Worm (Caenorhabditis elegans): ENCODE measurements around the gene srj-21.

srj-21 gene

DNA sequence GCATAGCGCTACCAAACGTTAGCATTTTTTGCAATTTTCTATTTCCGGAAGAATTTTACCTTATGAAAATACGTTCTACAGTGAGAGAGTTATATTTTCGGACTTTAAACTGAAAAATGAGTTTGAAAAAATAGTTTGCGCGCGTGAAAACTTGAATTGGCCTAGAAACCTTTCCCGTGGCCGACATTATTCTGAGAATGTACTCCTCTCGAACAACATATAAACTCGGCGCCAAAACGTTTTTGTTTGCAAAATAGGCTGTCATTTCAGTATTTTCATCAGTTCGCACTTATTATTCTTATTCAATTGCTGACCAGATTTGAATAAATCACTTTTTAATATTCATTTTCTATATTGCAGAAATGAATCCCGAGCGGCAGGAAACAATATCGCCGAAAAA is 8.4 kb upstream of the srj-21 start, which contains the start of the genes mre-11 and wdr-5.3:
mre-11 (minus strand) TSS at position 113 of the 400 bp plus-strand sequence.
wdr-5.3 (plus strand) TSS at position 361 of the 400 bp plus-strand sequence.
- TF ChIP-seq gmeb-1 (tag; optimal IDR thresholded peaks at IDR 0.05), result peak; percentile 80
- no peak for TF ChIP-seq unc-39 (tag; optimal IDR thresholded peaks at IDR 0.05)
- peak; percentile 89 for TF ChIP-seq sma-9 (GFP tag; optimal IDR thresholded peaks at IDR 0.05)
- TF ChIP-seq sma-9 (tag; optimal IDR thresholded peaks at IDR 0.05), result no peak
- TF ChIP-seq mab-5 (tag; optimal IDR thresholded peaks at IDR 0.05), result no peak
- no peak for TF ChIP-seq ceh-82 (tag; optimal IDR thresholded peaks at IDR 0.05)
- TF ChIP-seq nhr-6 (tag; optimal IDR thresholded peaks at IDR 0.05), result peak; percentile 40
- no peak for TF ChIP-seq mbf-1 (tag; optimal IDR thresholded peaks at IDR 0.05)
- no peak for TF ChIP-seq ama-1 (optimal IDR thresholded peaks at IDR 0.05)
- peak; percentile 27 for TF ChIP-seq snpc-4 (tag; optimal IDR thresholded peaks at IDR 0.05)
- no peak for TF ChIP-seq aly-2 (tag; optimal IDR thresholded peaks at IDR 0.05)
- TF ChIP-seq Y55F3AM.14 (GFP tag; optimal IDR thresholded peaks at IDR 0.05), result no peak
- TF ChIP-seq lsy-2 (tag; optimal IDR thresholded peaks at IDR 0.05), result peak in 1 of 2 experiments; percentile 8
- peak; percentile 67 for TF ChIP-seq F13H6.1 (tag; optimal IDR thresholded peaks at IDR 0.05)
- peak; percentile 64 for TF ChIP-seq sma-3 (GFP tag; optimal IDR thresholded peaks at IDR 0.05)
- peak; percentile 78 for TF ChIP-seq crh-2 (tag; optimal IDR thresholded peaks at IDR 0.05)
- no peak for TF ChIP-seq alr-1 (tag; optimal IDR thresholded peaks at IDR 0.05)
- TF ChIP-seq nhr-10 (tag; optimal IDR thresholded peaks at IDR 0.05), result no peak
- no peak for TF ChIP-seq skn-1 (tag; optimal IDR thresholded peaks at IDR 0.05)
- no peak for TF ChIP-seq nhr-237 (tag; optimal IDR thresholded peaks at IDR 0.05)
- TF ChIP-seq lin-11 (tag; optimal IDR thresholded peaks at IDR 0.05), result peak; percentile 32
- TF ChIP-seq nhr-129 (tag; optimal IDR thresholded peaks at IDR 0.05), result peak; percentile 18
- peak in 1 of 2 experiments; percentile 16 for TF ChIP-seq mdl-1 (tag; optimal IDR thresholded peaks at IDR 0.05)
- TF ChIP-seq elt-1 (tag; optimal IDR thresholded peaks at IDR 0.05), result no peak
- TF ChIP-seq C34F6.9 (tag; optimal IDR thresholded peaks at IDR 0.05), result peak; percentile 69
- no peak for TF ChIP-seq egl-27 (tag; optimal IDR thresholded peaks at IDR 0.05)
- TF ChIP-seq nhr-21 (tag; optimal IDR thresholded peaks at IDR 0.05), result no peak

- TF ChIP-seq ztf-11 (tag; optimal IDR thresholded peaks at IDR 0.05) (no peak), sem-4 (tag; optimal IDR thresholded peaks at IDR 0.05) (no peak), ama-1 (optimal IDR thresholded peaks at IDR 0.05) (no peak), sma-9 (GFP tag; optimal IDR thresholded peaks at IDR 0.05) (no peak), sma-9 (tag; optimal IDR thresholded peaks at IDR 0.05) (no peak)
Measured at ce11 chrV:10741357-10741756, 3.8 kb upstream of the srj-21 start, which contains the start of gene ZC302.3. Gene ZC302.3, minus strand, starts transcription at chrV:10741457.

ce11 chrV:10743649-10744048 is 1.5 kb upstream of the srj-21 start, which contains the start of gene srj-22:
Gene srj-22, minus strand, starts transcription at chrV:10743749.
- TF ChIP-seq mab-5 (tag; optimal IDR thresholded peaks at IDR 0.05), result no peak
- no peak for TF ChIP-seq nhr-10 (tag; optimal IDR thresholded peaks at IDR 0.05)

DNA sequence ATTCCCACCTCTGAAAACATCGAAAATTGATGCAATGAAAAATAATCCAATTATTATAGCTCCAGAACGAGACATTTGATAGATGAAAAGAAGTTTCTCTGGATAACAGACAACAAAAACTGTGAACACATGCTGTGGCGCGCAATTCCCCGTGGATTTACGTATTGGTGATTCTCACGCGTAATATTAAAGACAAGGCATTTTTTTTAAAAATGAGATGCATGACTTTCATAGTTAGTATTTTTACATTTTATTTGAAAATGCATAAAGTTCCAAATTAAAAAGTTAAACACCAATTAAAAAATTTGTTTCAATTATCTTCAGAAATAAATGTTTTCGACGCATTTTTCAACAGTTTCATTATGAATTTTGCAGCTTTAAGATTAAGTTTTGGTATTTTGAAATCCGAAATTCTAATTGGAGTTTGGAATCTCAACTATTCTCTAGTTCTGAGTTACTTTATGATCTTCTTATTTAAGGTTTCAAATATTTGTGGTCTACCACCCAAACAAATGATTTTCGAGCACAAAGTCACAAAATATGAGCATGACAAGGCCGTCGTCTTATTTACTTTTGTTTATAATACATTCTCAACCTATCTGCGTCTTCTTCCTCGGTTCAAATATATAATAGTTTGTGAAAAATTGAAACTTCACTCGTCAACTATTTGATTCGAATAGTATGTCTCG is 2.3 kb downstream of the srj-21 start, which contains the start of the genes selt-1.2 and F28H7.2:
selt-1.2 (minus strand) TSS at position 101 of the 689 bp plus-strand sequence.
F28H7.2 (plus strand) TSS at position 639 of the 689 bp plus-strand sequence.
- no peak for TF ChIP-seq sma-3 (GFP tag; optimal IDR thresholded peaks at IDR 0.05)
- TF ChIP-seq unc-55 (GFP tag; optimal IDR thresholded peaks at IDR 0.05), result no peak
- no peak for TF ChIP-seq sem-4 (tag; optimal IDR thresholded peaks at IDR 0.05)
- TF ChIP-seq unc-62 (GFP tag; optimal IDR thresholded peaks at IDR 0.05), result no peak
- TF ChIP-seq Y55F3AM.14 (GFP tag; optimal IDR thresholded peaks at IDR 0.05), result no peak
- TF ChIP-seq nhr-129 (tag; optimal IDR thresholded peaks at IDR 0.05), result no peak
- TF ChIP-seq lin-11 (tag; optimal IDR thresholded peaks at IDR 0.05), result no peak
- TF ChIP-seq ceh-16 (tag; optimal IDR thresholded peaks at IDR 0.05), result no peak
- TF ChIP-seq nhr-21 (tag; optimal IDR thresholded peaks at IDR 0.05), result no peak
- no peak for TF ChIP-seq nhr-12 (tag; optimal IDR thresholded peaks at IDR 0.05)

DNA sequence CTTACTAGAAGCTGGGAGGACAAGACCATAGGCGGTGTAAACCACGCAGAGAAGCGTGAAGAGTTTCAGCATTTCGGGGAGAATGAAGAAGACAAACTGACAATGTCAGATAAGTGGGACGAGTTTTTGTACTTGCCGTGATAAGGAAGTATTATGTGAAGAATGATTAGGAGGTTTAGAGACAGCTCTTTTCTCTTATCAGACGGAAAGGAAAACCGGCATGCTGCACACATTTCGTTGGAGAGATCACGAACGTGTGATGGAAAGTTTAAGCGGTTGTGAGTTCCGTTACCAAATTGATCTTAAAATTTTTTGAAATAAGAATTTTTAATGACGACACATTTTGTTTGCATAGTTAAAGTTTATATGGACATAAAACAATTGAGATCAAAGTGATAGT is 5.5 kb downstream of the srj-21 start, which contains the start of gene F28H7.3:
F28H7.3 (minus strand) TSS at position 159 of the 400 bp plus-strand sequence.
- TF ChIP-seq mbf-1 (tag; optimal IDR thresholded peaks at IDR 0.05), result no peak
- peak; percentile 64 for TF ChIP-seq sma-9 (GFP tag; optimal IDR thresholded peaks at IDR 0.05)
- TF ChIP-seq sma-9 (tag; optimal IDR thresholded peaks at IDR 0.05), result no peak
- no peak for TF ChIP-seq Y55F3AM.14 (GFP tag; optimal IDR thresholded peaks at IDR 0.05)
- TF ChIP-seq fos-1 (tag; optimal IDR thresholded peaks at IDR 0.05), result peak; percentile 71
- peak; percentile 12 for TF ChIP-seq crh-2 (tag; optimal IDR thresholded peaks at IDR 0.05)

All from whole organism, L2 larva.